Worm (Caenorhabditis elegans): ENCODE data around the gene bath-46.

Gene bath-46

DNA sequence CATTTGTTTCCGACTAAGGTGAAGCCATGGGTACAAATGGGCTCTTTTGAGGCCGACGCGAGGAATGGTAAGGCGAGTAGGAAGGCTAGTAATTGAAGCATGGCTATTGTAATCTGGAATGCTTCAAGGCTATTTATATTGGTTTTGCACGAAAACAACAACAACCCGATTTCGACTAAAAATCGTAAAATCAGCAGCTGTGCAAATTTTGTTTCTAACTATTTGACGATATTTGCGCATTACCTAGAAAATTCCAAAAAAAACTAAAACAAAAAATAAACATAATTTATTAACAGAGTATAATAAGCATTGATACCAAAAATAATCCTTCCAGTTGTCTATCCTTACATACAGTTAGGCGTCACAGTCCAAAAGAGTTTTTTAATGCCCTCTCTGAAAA is 2.6 kb upstream of the bath-46 start, which contains the start of gene clec-20:
clec-20 (minus strand) TSS at position 101 of the 400 bp plus-strand sequence.
- TF ChIP-seq chd-7 (tag; optimal IDR thresholded peaks at IDR 0.05) (no peak), egrh-3 (GFP tag; IDR thresholded peaks at IDR 0.05) (no peak), lin-26 (GFP tag; IDR thresholded peaks at IDR 0.05) (no peak), F57C9.4 (tag; optimal IDR thresholded peaks at IDR 0.05) (no peak), let-607 (tag; optimal IDR thresholded peaks at IDR 0.05) (no peak), ztf-26 (tag; optimal IDR thresholded peaks at IDR 0.05) (no peak), madf-8 (GFP tag; conservative IDR thresholded peaks at IDR 0.05) (no peak), sptf-2 (GFP tag; optimal IDR thresholded peaks at IDR 0.05) (no peak), die-1 (tag; optimal IDR thresholded peaks at IDR 0.05) (no peak), unc-130 (GFP tag; optimal IDR thresholded peaks at IDR 0.05) (no peak), hrde-1 (tag; optimal IDR thresholded peaks at IDR 0.05; ENCODE audit: borderline replicate concordance) (no peak), ama-1 (optimal IDR thresholded peaks at IDR 0.05) (no peak), ama-1 (GFP tag; optimal IDR thresholded peaks at IDR 0.05) (no peak), madf-6 (GFP tag; IDR thresholded peaks at IDR 0.05) (no peak)

DNA sequence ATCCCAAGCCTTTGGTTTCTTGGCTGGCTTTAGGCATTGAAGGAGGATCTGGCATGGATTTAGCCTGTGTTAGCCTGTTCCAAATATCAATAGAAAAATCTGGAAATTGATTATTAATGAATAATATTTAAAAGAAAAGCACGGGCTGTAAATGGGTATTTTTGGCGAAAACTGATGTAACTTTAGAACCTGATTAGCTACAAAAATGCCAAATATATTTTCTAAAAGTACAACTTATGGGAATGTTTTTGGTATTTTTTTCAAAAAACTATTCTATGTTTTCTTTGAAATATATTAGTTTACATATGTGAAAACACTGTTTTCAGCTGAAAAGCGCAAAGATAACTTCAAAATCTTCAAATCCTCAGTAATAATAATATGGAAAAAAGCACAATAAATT is 3.0 kb downstream of the bath-46 start, which contains the start of gene bath-26:
bath-26 (minus strand) TSS at position 101 of the 400 bp plus-strand sequence.
- no peak for TF ChIP-seq ZK185.1 (tag; optimal IDR thresholded peaks at IDR 0.05; ENCODE audit: poor library complexity, severe bottlenecking)
- no peak for TF ChIP-seq nfya-2 (GFP tag; IDR thresholded peaks at IDR 0.05)
- TF ChIP-seq lin-40 (tag; optimal IDR thresholded peaks at IDR 0.05): no peak
- TF ChIP-seq Y67H2A.10 (GFP tag; conservative IDR thresholded peaks at IDR 0.05): no peak
- TF ChIP-seq mxl-1 (tag; optimal IDR thresholded peaks at IDR 0.05): no peak
- no peak for TF ChIP-seq K12H6.12 (tag; optimal IDR thresholded peaks at IDR 0.05)
- no peak for TF ChIP-seq chd-7 (tag; optimal IDR thresholded peaks at IDR 0.05)
- TF ChIP-seq egl-18 (GFP tag; IDR thresholded peaks at IDR 0.05): no peak
- TF ChIP-seq rpc-1 (optimal IDR thresholded peaks at IDR 0.05): no peak
- TF ChIP-seq rpc-1 (tag; optimal IDR thresholded peaks at IDR 0.05): no peak
- TF ChIP-seq hsf-1 (GFP tag; IDR thresholded peaks at IDR 0.05): no peak
- TF ChIP-seq C06A6.2 (GFP tag; conservative IDR thresholded peaks at IDR 0.05): no peak
- no peak for TF ChIP-seq akir-1 (GFP tag; optimal IDR thresholded peaks at IDR 0.05)
- no peak for TF ChIP-seq Y95B8A.8 (GFP tag; IDR thresholded peaks at IDR 0.05)
- no peak for TF ChIP-seq B0336.3 (GFP tag; IDR thresholded peaks at IDR 0.05)

DNA sequence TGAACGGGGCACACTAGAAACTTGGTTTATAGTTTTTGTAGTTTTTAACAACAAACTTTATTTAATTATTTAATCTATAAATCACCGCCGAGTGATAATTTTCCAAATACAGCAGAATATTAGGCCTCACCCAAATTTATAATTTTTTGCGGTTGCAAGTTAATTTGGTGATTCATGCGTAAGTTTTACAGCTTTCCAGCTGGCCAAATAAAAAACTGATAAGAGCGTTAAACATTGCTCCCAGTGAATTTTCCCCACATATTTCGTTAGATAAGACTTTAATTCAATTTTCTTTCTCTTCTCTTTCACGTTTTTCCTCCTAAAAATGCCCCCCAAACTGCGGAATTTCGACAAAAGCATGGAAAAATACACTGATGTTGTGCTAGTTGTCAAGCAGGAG is 3.8 kb downstream of the bath-46 start, which contains the start of gene bath-47:
bath-47 (plus strand) TSS at position 305 of the 400 bp plus-strand sequence.
- TF ChIP-seq sptf-2 (GFP tag; optimal IDR thresholded peaks at IDR 0.05) (no peak), aptf-3 (GFP tag; IDR thresholded peaks at IDR 0.05) (no peak), ztf-6 (GFP tag; IDR thresholded peaks at IDR 0.05) (no peak), F22D6.2 (tag; optimal IDR thresholded peaks at IDR 0.05) (no peak), F55B11.4 (tag; optimal IDR thresholded peaks at IDR 0.05; ENCODE audit: borderline replicate concordance, insufficient read depth) (no peak), dpl-1 (GFP tag; optimal IDR thresholded peaks at IDR 0.05) (no peak), pha-4 (tag; optimal IDR thresholded peaks at IDR 0.05) (no peak), B0035.1 (tag; optimal IDR thresholded peaks at IDR 0.05) (no peak), bed-1 (GFP tag; IDR thresholded peaks at IDR 0.05) (no peak), F10E7.11 (tag; optimal IDR thresholded peaks at IDR 0.05) (no peak), F39B2.1 (GFP tag; IDR thresholded peaks at IDR 0.05) (no peak)
